Fruit fly (Drosophila melanogaster): ENCODE data around the gene ymp.

The ymp gene

dm6 chr3R:25589168-25589567 is 19.8 kb downstream of the ymp start:
- TF ChIP-seq dl (GFP tag; optimal IDR thresholded peaks at IDR 0.05; ENCODE audit: insufficient read depth in 1 of 2, partially characterized antibody in 2 of 2): no peak
- TF ChIP-seq N (GFP tag; optimal IDR thresholded peaks at IDR 0.05): no peak
- TF ChIP-seq br (GFP tag; optimal IDR thresholded peaks at IDR 0.05): no peak
- TF ChIP-seq h (GFP tag; optimal IDR thresholded peaks at IDR 0.05): no peak
- no peak for TF ChIP-seq Myc (optimal IDR thresholded peaks at IDR 0.05)
- no peak for TF ChIP-seq Dif (GFP tag; optimal IDR thresholded peaks at IDR 0.05; ENCODE audit: partially characterized antibody)

DNA sequence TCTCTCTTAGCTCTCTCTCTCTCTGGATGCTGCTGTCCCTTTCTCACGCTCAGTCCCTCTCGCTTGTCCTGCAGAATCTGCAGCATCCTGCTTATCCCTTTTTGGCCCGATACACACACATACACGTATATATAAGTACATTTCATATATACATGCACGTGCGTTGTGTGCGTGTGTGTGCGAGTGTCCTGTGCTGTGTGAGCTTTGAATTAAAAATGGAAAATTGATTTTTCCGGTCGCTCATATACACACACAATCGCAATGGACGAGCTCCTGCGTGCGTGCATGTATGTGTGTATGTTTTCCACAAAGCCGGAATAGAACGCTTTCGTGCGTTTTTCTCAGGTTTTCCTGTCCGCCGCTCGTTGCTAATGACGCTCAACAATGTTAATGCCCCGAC is 20.4 kb downstream of the ymp start:
- TF ChIP-seq Abd-B (GFP tag; optimal IDR thresholded peaks at IDR 0.05): no peak
- TF ChIP-seq dsf (GFP tag; optimal IDR thresholded peaks at IDR 0.05; ENCODE audit: borderline replicate concordance): no peak
- no peak for TF ChIP-seq pan (optimal IDR thresholded peaks at IDR 0.05)
- TF ChIP-seq OdsH (GFP tag; optimal IDR thresholded peaks at IDR 0.05): no peak
- no peak for TF ChIP-seq lola (GFP tag; optimal IDR thresholded peaks at IDR 0.05)
- no peak for TF ChIP-seq GATAd (GFP tag; optimal IDR thresholded peaks at IDR 0.05)
- no peak for TF ChIP-seq Mio (GFP tag; optimal IDR thresholded peaks at IDR 0.05)
- TF ChIP-seq N (GFP tag; optimal IDR thresholded peaks at IDR 0.05): no peak
- TF ChIP-seq dmrt93B (GFP tag; optimal IDR thresholded peaks at IDR 0.05): no peak
- TF ChIP-seq Dif (GFP tag; optimal IDR thresholded peaks at IDR 0.05; ENCODE audit: partially characterized antibody): no peak
- TF ChIP-seq CG9705 (GFP tag; optimal IDR thresholded peaks at IDR 0.05): no peak

DNA sequence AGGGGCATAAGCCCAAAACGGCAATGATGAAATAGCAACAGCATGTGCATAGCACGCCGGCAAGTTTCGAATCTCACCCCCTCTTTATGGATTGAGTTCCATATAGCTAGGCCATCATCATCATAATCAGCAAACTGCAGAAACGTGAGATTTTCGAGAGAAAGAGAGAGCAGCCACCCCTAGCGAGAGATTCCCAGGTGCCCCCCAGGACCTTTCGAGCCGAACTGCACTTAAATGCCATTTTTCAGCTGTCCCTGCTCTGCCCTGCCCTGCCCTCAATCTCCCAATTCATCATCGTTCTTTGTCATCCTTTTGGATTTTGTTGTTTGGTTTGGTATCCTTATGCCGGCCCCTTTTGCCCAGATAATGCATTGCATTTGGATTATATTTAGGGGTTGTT is 21.2 kb downstream of the ymp start:
- TF ChIP-seq Mio (GFP tag; optimal IDR thresholded peaks at IDR 0.05) (no peak), jim (GFP tag; optimal IDR thresholded peaks at IDR 0.05) (no peak), sv (GFP tag; optimal IDR thresholded peaks at IDR 0.05) (no peak), Myc (optimal IDR thresholded peaks at IDR 0.05) (no peak)

DNA sequence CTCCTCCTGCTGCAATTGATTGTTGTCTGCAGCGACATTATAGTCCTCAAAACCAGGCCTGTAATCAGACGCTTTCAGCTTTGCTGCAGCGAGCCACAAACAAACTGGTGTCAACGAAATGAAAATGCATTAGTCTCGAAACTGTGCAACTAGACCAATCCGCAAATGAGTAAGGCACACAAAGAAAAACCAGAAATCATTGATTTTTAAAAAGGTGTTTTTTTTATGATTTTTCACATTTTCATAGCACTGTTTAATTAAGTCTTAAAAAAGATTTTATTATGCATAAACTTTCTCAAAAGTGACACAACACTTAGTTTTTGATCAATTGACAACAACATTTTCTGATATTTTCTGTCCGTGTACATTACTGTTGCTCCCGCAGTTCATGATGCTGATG is 25.8 kb downstream of the ymp start, which contains the start of gene CG4582:
CG4582 (minus strand) TSS at position 101 of the 400 bp plus-strand sequence.
- no peak for TF ChIP-seq Vsx2 (GFP tag; optimal IDR thresholded peaks at IDR 0.05; ENCODE audit: partially characterized antibody)
- no peak for TF ChIP-seq Rel (GFP tag; optimal IDR thresholded peaks at IDR 0.05)
- TF ChIP-seq Rel (tag; optimal IDR thresholded peaks at IDR 0.05): no peak
- no peak for TF ChIP-seq br (GFP tag; optimal IDR thresholded peaks at IDR 0.05)
- TF ChIP-seq CG9705 (GFP tag; optimal IDR thresholded peaks at IDR 0.05): no peak
- no peak for TF ChIP-seq Hr83 (GFP tag; optimal IDR thresholded peaks at IDR 0.05; ENCODE audit: poor library complexity, severe bottlenecking)
- no peak for TF ChIP-seq dl (GFP tag; optimal IDR thresholded peaks at IDR 0.05; ENCODE audit: insufficient read depth in 1 of 2, partially characterized antibody in 2 of 2)
- no peak for TF ChIP-seq tai (GFP tag; optimal IDR thresholded peaks at IDR 0.05)
- TF ChIP-seq dmrt93B (GFP tag; optimal IDR thresholded peaks at IDR 0.05): no peak
- no peak for TF ChIP-seq Sp1 (GFP tag; optimal IDR thresholded peaks at IDR 0.05)
- TF ChIP-seq Dif (GFP tag; optimal IDR thresholded peaks at IDR 0.05; ENCODE audit: partially characterized antibody): no peak
- TF ChIP-seq rgr (GFP tag; optimal IDR thresholded peaks at IDR 0.05): no peak
- no peak for TF ChIP-seq Jra (GFP tag; optimal IDR thresholded peaks at IDR 0.05)
- no peak for TF ChIP-seq sage (GFP tag; optimal IDR thresholded peaks at IDR 0.05)
- TF ChIP-seq CrebA (GFP tag; optimal IDR thresholded peaks at IDR 0.05; ENCODE audit: borderline replicate concordance): no peak
- no peak for TF ChIP-seq Hr78 (GFP tag; optimal IDR thresholded peaks at IDR 0.05)
- TF ChIP-seq GATAd (GFP tag; optimal IDR thresholded peaks at IDR 0.05): no peak

- TF ChIP-seq sv (GFP tag; optimal IDR thresholded peaks at IDR 0.05) (no peak), GATAd (GFP tag; optimal IDR thresholded peaks at IDR 0.05) (no peak), pan (optimal IDR thresholded peaks at IDR 0.05) (no peak), Vsx2 (GFP tag; optimal IDR thresholded peaks at IDR 0.05; ENCODE audit: partially characterized antibody) (no peak), Myc (optimal IDR thresholded peaks at IDR 0.05) (no peak), dmrt93B (GFP tag; optimal IDR thresholded peaks at IDR 0.05) (no peak)
Measured at dm6 chr3R:25559348-25559747, 49.6 kb downstream of the ymp start.

- TF ChIP-seq Jra (GFP tag; optimal IDR thresholded peaks at IDR 0.05) (peak; percentile 46), ey (GFP tag; optimal IDR thresholded peaks at IDR 0.05) (peak; percentile 63), CrebA (GFP tag; optimal IDR thresholded peaks at IDR 0.05; ENCODE audit: borderline replicate concordance) (no peak), GATAd (GFP tag; optimal IDR thresholded peaks at IDR 0.05) (no peak), woc (GFP tag; optimal IDR thresholded peaks at IDR 0.05) (peak; percentile 89), Hr83 (GFP tag; optimal IDR thresholded peaks at IDR 0.05; ENCODE audit: poor library complexity, severe bottlenecking) (peak; percentile 20), rgr (GFP tag; optimal IDR thresholded peaks at IDR 0.05) (peak; percentile 82), brk (GFP tag; optimal IDR thresholded peaks at IDR 0.05) (peak; percentile 81), fru (GFP tag; optimal IDR thresholded peaks at IDR 0.05) (peak; percentile 78), Abd-B (GFP tag; optimal IDR thresholded peaks at IDR 0.05) (no peak), Hnf4 (GFP tag; optimal IDR thresholded peaks at IDR 0.05) (peak; percentile 63), OdsH (GFP tag; optimal IDR thresholded peaks at IDR 0.05) (peak; percentile 85), h (GFP tag; optimal IDR thresholded peaks at IDR 0.05) (peak; percentile 84), Rel (GFP tag; optimal IDR thresholded peaks at IDR 0.05) (peak; percentile 71), Rel (tag; optimal IDR thresholded peaks at IDR 0.05) (peak; percentile 36), Sp1 (GFP tag; optimal IDR thresholded peaks at IDR 0.05) (peak; percentile 91), foxo (GFP tag; optimal IDR thresholded peaks at IDR 0.05) (peak in 1 of 2 experiments; percentile 89), Dfd (GFP tag; optimal IDR thresholded peaks at IDR 0.05) (no peak), CG9705 (GFP tag; optimal IDR thresholded peaks at IDR 0.05) (peak; percentile 78), dl (GFP tag; optimal IDR thresholded peaks at IDR 0.05; ENCODE audit: insufficient read depth in 1 of 2, partially characterized antibody in 2 of 2) (peak; percentile 7 to 10), Vsx2 (GFP tag; optimal IDR thresholded peaks at IDR 0.05; ENCODE audit: partially characterized antibody) (peak; percentile 53), Myc (optimal IDR thresholded peaks at IDR 0.05) (no peak)
Measured at dm6 chr3R:25555365-25556106, 53.4 kb downstream of the ymp start.
